Fruit fly (Drosophila melanogaster): ENCODE results near the gene Cpr65Ax1.

Cpr65Ax1 gene

DNA sequence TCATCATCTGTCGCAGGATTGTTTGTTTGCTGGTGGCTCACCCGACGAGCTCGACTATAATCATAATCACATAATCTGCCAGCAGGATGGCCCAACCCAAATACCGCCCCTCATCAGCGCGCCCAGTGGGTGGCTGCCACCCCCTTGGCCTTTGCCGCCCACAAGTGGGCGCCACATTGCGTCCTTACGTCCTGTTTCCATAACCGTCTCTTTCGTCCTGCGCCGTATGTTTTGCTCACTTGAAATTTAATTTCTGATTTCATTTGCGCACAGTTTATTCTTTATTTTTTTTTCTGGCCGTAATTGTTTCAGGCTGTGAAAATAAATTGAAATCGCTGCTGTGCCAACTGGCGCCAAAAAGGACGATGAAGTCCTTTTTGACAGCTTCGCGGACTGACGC is 42.4 kb downstream of the Cpr65Ax1 start:
- TF ChIP-seq Vsx2 (GFP tag; optimal IDR thresholded peaks at IDR 0.05; ENCODE audit: partially characterized antibody) (no peak), fru (GFP tag; optimal IDR thresholded peaks at IDR 0.05) (no peak), dsf (GFP tag; optimal IDR thresholded peaks at IDR 0.05; ENCODE audit: borderline replicate concordance) (no peak), sv (GFP tag; optimal IDR thresholded peaks at IDR 0.05) (no peak), pan (optimal IDR thresholded peaks at IDR 0.05) (no peak), foxo (GFP tag; optimal IDR thresholded peaks at IDR 0.05) (no peak)

DNA sequence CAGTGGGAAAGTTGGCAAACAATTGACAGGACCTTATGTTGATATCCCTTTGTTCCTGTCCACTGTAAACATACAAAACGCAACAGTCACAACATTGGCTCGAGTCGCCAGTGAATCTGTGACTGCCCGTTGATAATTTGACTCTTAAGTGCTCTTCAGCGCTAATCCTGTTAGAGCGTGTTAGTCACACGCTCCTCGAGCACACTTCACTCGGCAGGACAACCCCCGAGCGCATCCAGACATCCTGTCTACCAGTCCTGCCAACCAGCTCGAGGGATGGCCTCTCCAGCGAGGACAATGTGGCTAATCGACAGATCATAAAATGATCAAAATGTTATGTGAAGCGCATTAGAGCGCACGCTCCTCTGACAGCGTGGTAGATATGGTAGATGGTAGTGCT is 43.2 kb downstream of the Cpr65Ax1 start:
- no peak for TF ChIP-seq jim (GFP tag; optimal IDR thresholded peaks at IDR 0.05)
- no peak for TF ChIP-seq Hnf4 (GFP tag; optimal IDR thresholded peaks at IDR 0.05)

DNA sequence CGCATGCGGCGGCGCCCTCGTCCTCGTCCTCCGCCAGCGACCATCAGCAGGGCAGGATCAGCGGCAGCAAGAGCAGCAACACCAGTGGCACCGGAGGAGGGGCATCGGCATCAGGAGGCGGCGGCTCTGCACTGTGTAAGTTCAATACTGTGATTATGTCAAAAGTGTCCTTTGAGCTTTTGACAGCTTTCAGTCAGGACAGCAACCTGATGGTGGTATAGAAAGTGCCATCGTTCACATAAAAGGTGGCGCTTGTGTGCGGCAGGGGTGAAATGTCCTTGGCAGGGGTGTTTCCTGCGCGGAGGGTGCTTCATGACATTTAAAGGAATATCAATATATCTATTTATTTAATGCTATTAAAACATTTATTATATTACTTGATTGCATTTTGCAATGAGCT is 44.1 kb downstream of the Cpr65Ax1 start:
- TF ChIP-seq woc (GFP tag; optimal IDR thresholded peaks at IDR 0.05): no peak
- no peak for TF ChIP-seq pan (optimal IDR thresholded peaks at IDR 0.05)
- TF ChIP-seq Jra (GFP tag; optimal IDR thresholded peaks at IDR 0.05): no peak
- TF ChIP-seq Sp1 (GFP tag; optimal IDR thresholded peaks at IDR 0.05): no peak
- no peak for TF ChIP-seq Rel (GFP tag; optimal IDR thresholded peaks at IDR 0.05)
- TF ChIP-seq Rel (tag; optimal IDR thresholded peaks at IDR 0.05): no peak
- TF ChIP-seq br (GFP tag; optimal IDR thresholded peaks at IDR 0.05): no peak
- TF ChIP-seq Dfd (GFP tag; optimal IDR thresholded peaks at IDR 0.05): no peak
- TF ChIP-seq tai (GFP tag; optimal IDR thresholded peaks at IDR 0.05): no peak
- TF ChIP-seq HLH106 (tag; optimal IDR thresholded peaks at IDR 0.05): no peak
- TF ChIP-seq Hnf4 (GFP tag; optimal IDR thresholded peaks at IDR 0.05): no peak
- no peak for TF ChIP-seq psq (GFP tag; optimal IDR thresholded peaks at IDR 0.05)
- TF ChIP-seq N (GFP tag; optimal IDR thresholded peaks at IDR 0.05): no peak
- TF ChIP-seq CrebA (GFP tag; optimal IDR thresholded peaks at IDR 0.05; ENCODE audit: borderline replicate concordance): no peak
- no peak for TF ChIP-seq sv (GFP tag; optimal IDR thresholded peaks at IDR 0.05)
- TF ChIP-seq Abd-B (GFP tag; optimal IDR thresholded peaks at IDR 0.05): no peak
- no peak for TF ChIP-seq Hr83 (GFP tag; optimal IDR thresholded peaks at IDR 0.05; ENCODE audit: poor library complexity, severe bottlenecking)
- no peak for TF ChIP-seq Myc (optimal IDR thresholded peaks at IDR 0.05)
